Worm (Caenorhabditis elegans) whole organism, young adult: Measurements from ENCODE around the gene pfd-5.

Experiments
- D2030.7 ChIP-seq: fragments of 200-800 bp; sonication (Bioruptor generic); IDR thresholded peaks from 2 replicates; pipeline ENCODE4 v1.3.6; 2022; ENCODE audit warnings: missing genetic modification reagents, missing genetic modification characterization, missing compliant biosample characterization
- Y56A3A.18 ChIP-seq: fragments of 200-800 bp; sonication (Bioruptor generic); IDR thresholded peaks from 2 replicates; pipeline ENCODE4 v1.3.6; 2022; ENCODE audit warnings: missing genetic modification reagents, missing genetic modification characterization, missing compliant biosample characterization
- ceh-27 ChIP-seq: fragments of 200-800 bp; sonication (Bioruptor generic); optimal IDR thresholded peaks from 2 replicates; lab custom pipeline; 2018; ENCODE audit warnings: mild to moderate bottlenecking, missing genetic modification characterization, moderate library complexity, missing compliant biosample characterization
- ets-4 ChIP-seq: fragments of 200-800 bp; sonication (Bioruptor generic); optimal IDR thresholded peaks from 2 replicates; lab custom pipeline; 2018; ENCODE audit warnings: mild to moderate bottlenecking, missing genetic modification characterization, missing compliant biosample characterization
- nhr-80 ChIP-seq: sonication (generic microtip); optimal IDR thresholded peaks from 2 replicates; lab custom pipeline; 2016; ENCODE audit warnings: missing genetic modification characterization, missing compliant biosample characterization
- nhr-90 ChIP-seq: sonication (generic microtip); optimal IDR thresholded peaks from 2 replicates; lab custom pipeline; 2016; ENCODE audit warnings: missing genotype, mild to moderate bottlenecking, missing genetic modification characterization, missing compliant biosample characterization
- snpc-3.4 ChIP-seq: sonication (generic microtip); optimal IDR thresholded peaks from 2 replicates; lab custom pipeline; 2017; ENCODE audit warnings: missing genetic modification characterization, mild to moderate bottlenecking, missing compliant biosample characterization, antibody characterized with exemption, moderate library complexity, missing genotype, missing genetic modification reagents
- sptf-2 ChIP-seq: fragments of 200-800 bp; sonication (Bioruptor generic); optimal IDR thresholded peaks from 2 replicates; lab custom pipeline; 2018; ENCODE audit warnings: mild to moderate bottlenecking, missing genetic modification characterization, missing compliant biosample characterization

- no peak for TF ChIP-seq snpc-3.4
- TF ChIP-seq ets-4 (GFP tag; lab: Kevin White, UChicago), result no peak
- TF ChIP-seq Y56A3A.18 (GFP tag; lab: Robert Waterston, UW), result no peak
- TF ChIP-seq nhr-80 (tag; lab: Kevin White, UChicago), result peak; percentile 72
- no peak for TF ChIP-seq D2030.7 (GFP tag; lab: Robert Waterston, UW)
- TF ChIP-seq sptf-2 (GFP tag; lab: Kevin White, UChicago), result no peak
- TF ChIP-seq ceh-27 (GFP tag; lab: Kevin White, UChicago), result no peak
- no peak for TF ChIP-seq nhr-90 (tag; lab: Kevin White, UChicago)
Observed at ce11 chrIII:7188300-7189052, 10.2 kb downstream of the pfd-5 start, which contains the start of the genes F37C12.21 and F37C12.10.
